Worm (Caenorhabditis elegans) whole organism, late embryonic: ENCODE data around the gene rps-8.

ENCODE experiments used
- C38D4.7 ChIP-seq: fragments of 200-800 bp; sonication (Bioruptor generic); optimal IDR thresholded peaks from 2 replicates; lab custom pipeline; 2018; ENCODE audit warnings: mild to moderate bottlenecking, missing genetic modification characterization, moderate library complexity, missing compliant biosample characterization
- K02D7.2 ChIP-seq: sonication (generic microtip); optimal IDR thresholded peaks from 2 replicates; lab custom pipeline; 2017; ENCODE audit warnings: mild to moderate bottlenecking, missing genetic modification characterization, missing compliant biosample characterization
- ceh-19 ChIP-seq: fragments of 200-800 bp; sonication (Bioruptor generic); optimal IDR thresholded peaks from 2 replicates; lab custom pipeline; 2018; ENCODE audit warnings: mild to moderate bottlenecking, missing genetic modification characterization, missing compliant biosample characterization
- ceh-24 ChIP-seq: sonication (generic microtip); optimal IDR thresholded peaks from 2 replicates; lab custom pipeline; 2016; ENCODE audit warnings: mild to moderate bottlenecking, missing genetic modification characterization, missing compliant biosample characterization
- ceh-30 ChIP-seq: fragments of 150-350 bp; optimal IDR thresholded peaks from 2 replicates; lab custom pipeline; 2014; ENCODE audit warnings: missing biosample characterization, missing genetic modification characterization
- ceh-31 ChIP-seq: sonication (generic microtip); optimal IDR thresholded peaks from 2 replicates; lab custom pipeline; 2016; ENCODE audit warnings: missing genetic modification characterization, missing compliant biosample characterization
- ceh-6 ChIP-seq: fragments of 200-800 bp; sonication (Bioruptor generic); optimal IDR thresholded peaks from 2 replicates; lab custom pipeline; 2018; ENCODE audit warnings: mild to moderate bottlenecking, missing genetic modification characterization, missing compliant biosample characterization
- ceh-9 ChIP-seq: sonication (generic microtip); optimal IDR thresholded peaks from 2 replicates; lab custom pipeline; 2016; ENCODE audit warnings: mild to moderate bottlenecking, missing genetic modification characterization, inconsistent platforms, missing compliant biosample characterization
- ets-4 ChIP-seq: sonication (generic microtip); optimal IDR thresholded peaks from 2 replicates; lab custom pipeline; 2016; ENCODE audit warnings: missing genetic modification characterization, missing compliant biosample characterization
- fkh-10 ChIP-seq: fragments of 150-350 bp; optimal IDR thresholded peaks from 2 replicates; lab custom pipeline; 2014; ENCODE audit warnings: missing biosample characterization, missing genetic modification reagents, missing genetic modification characterization
- gmeb-2 ChIP-seq: sonication (generic microtip); optimal IDR thresholded peaks from 2 replicates; lab custom pipeline; 2016; ENCODE audit warnings: missing genetic modification characterization, inconsistent platforms, missing compliant biosample characterization
- lim-6 ChIP-seq: sonication (generic microtip); optimal IDR thresholded peaks from 2 replicates; lab custom pipeline; 2016; ENCODE audit warnings: missing genetic modification characterization, missing compliant biosample characterization
- lin-11 ChIP-seq: fragments of 200-800 bp; sonication (Bioruptor generic); optimal IDR thresholded peaks from 2 replicates; lab custom pipeline; 2018; ENCODE audit warnings: mild to moderate bottlenecking, missing genetic modification characterization, missing compliant biosample characterization
- madf-2 ChIP-seq: sonication (generic microtip); optimal IDR thresholded peaks from 2 replicates; lab custom pipeline; 2017; ENCODE audit warnings: missing genetic modification characterization, missing compliant biosample characterization
- mec-3 ChIP-seq: sonication (generic microtip); optimal IDR thresholded peaks from 2 replicates; lab custom pipeline; 2016; ENCODE audit warnings: borderline replicate concordance, missing genetic modification characterization, missing compliant biosample characterization
- odd-2 ChIP-seq: sonication (generic microtip); optimal IDR thresholded peaks from 2 replicates; lab custom pipeline; 2017; ENCODE audit warnings: antibody characterized with exemption, mild to moderate bottlenecking, missing genetic modification characterization, missing compliant biosample characterization
- tbx-7 ChIP-seq: sonication (generic microtip); optimal IDR thresholded peaks from 2 replicates; lab custom pipeline; 2016; ENCODE audit warnings: missing genotype, missing genetic modification characterization, missing compliant biosample characterization
- ttx-3 ChIP-seq: sonication (generic microtip); optimal IDR thresholded peaks from 2 replicates; lab custom pipeline; 2016; ENCODE audit warnings: missing genetic modification reagents, missing genetic modification characterization, missing compliant biosample characterization
- unc-42 ChIP-seq: sonication (generic microtip); optimal IDR thresholded peaks from 2 replicates; lab custom pipeline; 2016; ENCODE audit warnings: missing genotype, missing genetic modification characterization, missing compliant biosample characterization
- unc-86 ChIP-seq: sonication (generic microtip); optimal IDR thresholded peaks from 2 replicates; lab custom pipeline; 2016; ENCODE audit warnings: missing genetic modification characterization, missing compliant biosample characterization

The rps-8 gene

ce11 chrIV:7274969-7275548 is 38.6 kb downstream of the rps-8 start:
- peak; percentile 57 for TF ChIP-seq unc-42 (tag; lab: Kevin White, UChicago)
- TF ChIP-seq odd-2: no peak

ce11 chrIV:7263137-7263536 is 50.5 kb downstream of the rps-8 start, which contains the start of gene glb-2:
glb-2 (minus strand) TSS chrIV:7263237.
- TF ChIP-seq ceh-19 (no peak), tbx-7 (tag; lab: Kevin White, UChicago) (no peak), unc-42 (tag; lab: Kevin White, UChicago) (no peak), fkh-10 (GFP tag; lab: Kevin White, UChicago) (no peak), gmeb-2 (tag; lab: Kevin White, UChicago) (no peak), ceh-6 (no peak), ceh-9 (tag; lab: Kevin White, UChicago) (no peak), ets-4 (tag; lab: Kevin White, UChicago) (no peak), C38D4.7 (GFP tag; lab: Kevin White, UChicago) (no peak), lin-11 (no peak), lim-6 (no peak), ceh-31 (tag; lab: Kevin White, UChicago) (no peak), ceh-30 (tag; lab: Kevin White, UChicago) (no peak), K02D7.2 (tag; lab: Kevin White, UChicago) (no peak), madf-2 (tag; lab: Kevin White, UChicago) (no peak), ttx-3 (tag; lab: Kevin White, UChicago) (no peak), ceh-24 (tag; lab: Kevin White, UChicago) (no peak), unc-86 (tag; lab: Kevin White, UChicago) (no peak), mec-3 (tag; lab: Kevin White, UChicago) (no peak)
